Fruit fly (Drosophila melanogaster) whole organism, adult: ENCODE measurements around the gene CG10958.

Experiments used
- CG11617 ChIP-seq: fragments of 200-800 bp; sonication (Bioruptor generic); optimal IDR thresholded peaks from 2 replicates; lab custom pipeline; 2017; ENCODE audit warnings: mild to moderate bottlenecking, missing biosample characterization, missing genetic modification reagents, missing genetic modification characterization
- CG12768 ChIP-seq: fragments of 200-800 bp; sonication (Bioruptor generic); optimal IDR thresholded peaks from 2 replicates; lab custom pipeline; 2017; ENCODE audit warnings: missing biosample characterization, missing genetic modification characterization, mild to moderate bottlenecking, moderate library complexity, missing genetic modification reagents
- CG14711 ChIP-seq: fragments of 200-800 bp; sonication (Bioruptor generic); optimal IDR thresholded peaks from 2 replicates; lab custom pipeline; 2018; ENCODE audit warnings: missing biosample characterization, mild to moderate bottlenecking, missing genetic modification characterization, moderate library complexity
- CG1620 ChIP-seq: fragments of 200-800 bp; sonication (Bioruptor generic); optimal IDR thresholded peaks from 2 replicates; lab custom pipeline; 2016; ENCODE audit warnings: missing biosample characterization, missing genetic modification characterization
- CG33017 ChIP-seq: fragments of 200-800 bp; sonication (Bioruptor generic); optimal IDR thresholded peaks from 2 replicates; lab custom pipeline; 2018; ENCODE audit warnings: missing biosample characterization, mild to moderate bottlenecking, missing genetic modification characterization, moderate library complexity
- CG5204 ChIP-seq: fragments of 200-800 bp; sonication (Bioruptor generic); optimal IDR thresholded peaks from 2 replicates; lab custom pipeline; 2016; ENCODE audit warnings: missing biosample characterization, missing genetic modification characterization
- CG7045 ChIP-seq: fragments of 200-800 bp; sonication (Bioruptor generic); optimal IDR thresholded peaks from 2 replicates; lab custom pipeline; 2017; ENCODE audit warnings: missing biosample characterization, mild to moderate bottlenecking, missing genetic modification characterization
- CG7101 ChIP-seq: fragments of 200-800 bp; sonication (Bioruptor generic); optimal IDR thresholded peaks from 2 replicates; lab custom pipeline; 2018; ENCODE audit warnings: missing biosample characterization, mild to moderate bottlenecking, missing genetic modification characterization, moderate library complexity
- Clk ChIP-seq: fragments of 200-800 bp; sonication (Bioruptor generic); optimal IDR thresholded peaks from 2 replicates; lab custom pipeline; 2017; ENCODE audit warnings: missing biosample characterization, missing genetic modification characterization
- Crg-1 ChIP-seq: fragments of 200-800 bp; sonication (Bioruptor generic); optimal IDR thresholded peaks from 2 replicates; lab custom pipeline; 2016; ENCODE audit warnings: missing biosample characterization, missing genetic modification characterization
- Hr96 ChIP-seq: fragments of 200-800 bp; sonication (Bioruptor generic); optimal IDR thresholded peaks from 2 replicates; lab custom pipeline; 2016; ENCODE audit warnings: missing biosample characterization, missing genetic modification characterization
- Mnt ChIP-seq: fragments of 200-800 bp; sonication (Bioruptor generic); optimal IDR thresholded peaks from 2 replicates; lab custom pipeline; 2016; ENCODE audit warnings: missing biosample characterization, mild to moderate bottlenecking, missing genetic modification characterization
- bab1 ChIP-seq: fragments of 200-800 bp; sonication (Bioruptor generic); optimal IDR thresholded peaks from 3 replicates; lab custom pipeline; 2019; ENCODE audit warnings: missing biosample characterization, mild to moderate bottlenecking, missing genetic modification characterization, moderate library complexity
- cic ChIP-seq: fragments of 200-800 bp; sonication (Bioruptor generic); optimal IDR thresholded peaks from 2 replicates; lab custom pipeline; 2017; ENCODE audit warnings: missing biosample characterization, mild to moderate bottlenecking, missing genetic modification characterization, moderate library complexity
- cnc ChIP-seq, 2 experiments: fragments of >200 bp; optimal IDR thresholded peaks; 2 replicates each; lab custom pipeline; 2017
- kay ChIP-seq: fragments of 200-800 bp; sonication (Bioruptor generic); peaks from one replicate; lab custom pipeline; 2016; ENCODE audit warnings: missing biosample characterization, missing genetic modification characterization, borderline replicate concordance
- ovo ChIP-seq: fragments of 200-800 bp; sonication (Bioruptor generic); optimal IDR thresholded peaks from 2 replicates; lab custom pipeline; 2016; ENCODE audit warnings: missing biosample characterization, missing genetic modification characterization
- pad ChIP-seq: fragments of 200-800 bp; sonication (Bioruptor generic); optimal IDR thresholded peaks from 3 replicates; lab custom pipeline; 2017; ENCODE audit warnings: missing biosample characterization, missing genetic modification characterization, mild to moderate bottlenecking, moderate library complexity, missing genetic modification reagents
- tj ChIP-seq: fragments of 200-800 bp; sonication (Bioruptor generic); optimal IDR thresholded peaks from 3 replicates; lab custom pipeline; 2017; ENCODE audit warnings: missing biosample characterization, mild to moderate bottlenecking, missing genetic modification characterization, moderate library complexity
- toe ChIP-seq: fragments of 200-800 bp; sonication (Bioruptor generic); optimal IDR thresholded peaks from 2 replicates; lab custom pipeline; 2016; ENCODE audit warnings: missing biosample characterization, missing genetic modification characterization

CG10958 gene

DNA sequence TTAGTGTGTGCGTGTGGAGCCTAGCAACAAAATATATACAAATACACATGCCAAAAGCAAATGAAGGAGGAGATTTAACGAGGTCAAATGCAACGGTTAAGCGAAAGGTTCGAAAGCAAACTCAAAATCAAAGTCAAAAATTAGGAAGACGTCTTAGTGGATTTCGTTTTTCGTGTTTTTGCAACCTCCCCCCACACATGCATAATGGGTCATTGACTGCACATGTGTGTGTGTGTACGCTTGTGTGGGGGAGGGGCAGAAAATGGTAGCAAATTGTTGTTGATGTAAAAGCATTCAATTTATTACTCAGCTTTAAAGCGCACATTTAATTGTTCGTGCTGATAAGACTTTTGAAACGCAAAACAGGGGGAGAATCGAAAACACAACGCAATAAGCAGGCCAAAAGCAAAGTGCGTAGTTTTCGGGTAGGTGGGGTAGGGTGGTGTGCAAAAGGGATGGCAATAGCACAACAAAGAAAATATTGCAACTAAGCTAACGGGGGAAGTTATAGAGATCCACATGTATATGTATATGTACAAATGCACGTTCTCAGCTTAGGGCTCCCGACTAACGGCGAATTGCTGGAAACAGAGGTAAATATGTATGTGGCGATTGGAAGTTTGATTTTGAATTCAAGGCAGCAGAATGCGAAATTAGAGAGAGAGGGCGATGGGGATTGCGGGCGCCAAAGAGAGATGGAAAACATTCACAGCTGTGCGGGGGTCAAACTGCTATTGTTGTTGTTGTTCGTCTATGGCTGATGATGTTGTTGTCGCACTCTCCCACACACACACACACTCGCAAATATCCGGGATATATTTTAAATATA lies 39.0 kb upstream of the CG10958 start:
- TF ChIP-seq Mnt (peak; percentile 65), CG7045 (no peak), tj (GFP tag; lab: Kevin White, UChicago) (peak; percentile 80), pad (GFP tag; lab: Kevin White, UChicago) (peak; percentile 98), kay (no peak), ovo (GFP tag; lab: Kevin White, UChicago) (peak; percentile 98), Clk (GFP tag; lab: Kevin White, UChicago) (no peak), cnc (optimal IDR thresholded peaks at IDR 0.05; lab: Kevin White, UChicago) (no peak), bab1 (no peak)

DNA sequence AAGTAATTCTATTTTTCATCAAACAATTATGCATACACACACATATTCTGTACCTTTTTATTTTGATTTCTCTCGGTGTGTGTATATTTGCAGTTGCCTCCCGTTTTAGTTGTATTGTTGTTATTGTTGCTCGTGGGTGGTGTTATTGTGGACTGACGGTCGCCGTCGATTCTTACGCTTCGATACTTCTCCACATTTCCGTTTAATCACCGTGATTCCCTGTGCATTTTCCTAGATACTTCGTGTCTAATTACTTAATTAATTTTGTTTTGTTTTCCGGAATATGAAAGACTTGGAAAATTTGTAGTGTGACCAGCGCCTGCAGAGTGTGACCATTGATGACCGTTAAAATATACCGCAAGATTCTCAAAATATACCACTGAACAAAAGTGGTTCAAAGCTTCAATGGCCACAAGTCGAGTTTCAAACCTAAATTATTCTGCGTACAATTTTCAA lies 38.3 kb upstream of the CG10958 start, which contains the start of gene UbcE2H:
Gene UbcE2H (minus strand): TSS at position 343 of the 456 bp plus-strand sequence.
- TF ChIP-seq CG14711 = peak; percentile 10
- TF ChIP-seq bab1 = peak; percentile 60
- TF ChIP-seq ovo (GFP tag; lab: Kevin White, UChicago) = no peak

DNA sequence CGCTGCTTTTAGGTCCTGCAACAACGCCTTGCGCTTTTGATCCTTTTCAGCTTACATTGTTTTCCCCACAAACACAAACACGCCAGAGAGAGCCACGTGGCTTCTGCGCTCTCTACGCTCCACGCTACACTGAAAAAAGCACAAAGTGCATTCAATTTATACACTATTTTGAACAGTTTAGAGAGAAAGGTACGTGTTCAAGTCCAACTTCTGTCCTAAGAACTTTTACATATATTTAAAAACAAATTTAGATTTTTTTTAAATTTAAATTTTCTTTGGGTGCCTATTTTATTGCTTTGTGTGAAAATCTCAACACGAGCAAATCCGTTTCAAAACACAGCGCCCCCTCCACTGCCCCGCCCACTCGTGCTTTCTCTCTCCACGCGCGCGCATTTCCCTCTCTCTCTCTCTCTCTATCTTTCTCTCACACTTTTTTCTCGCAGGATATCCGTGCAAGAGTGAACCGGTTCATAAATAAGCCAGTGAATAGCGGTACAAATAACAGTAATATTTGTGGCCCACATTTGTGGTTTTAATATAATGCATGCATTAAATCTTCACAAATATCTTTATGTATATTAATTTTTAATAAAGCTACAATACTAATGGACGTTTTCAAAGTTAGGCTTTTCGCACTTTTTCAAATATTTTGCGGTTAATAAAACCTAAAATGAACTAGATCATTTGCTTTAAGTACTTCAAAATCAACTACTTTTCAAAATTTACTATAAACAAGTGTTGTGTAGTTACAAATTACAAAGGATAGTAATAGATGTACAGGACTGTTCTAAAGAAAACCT lies 31.9 kb upstream of the CG10958 start:
- TF ChIP-seq tj (GFP tag; lab: Kevin White, UChicago) = peak; percentile 41
- peak; percentile 34 for TF ChIP-seq pad (GFP tag; lab: Kevin White, UChicago)
- TF ChIP-seq ovo (GFP tag; lab: Kevin White, UChicago) = peak; percentile 10
- TF ChIP-seq CG11617 (GFP tag; lab: Kevin White, UChicago) = peak; percentile 66
- TF ChIP-seq kay = no peak
- peak; percentile 76 for TF ChIP-seq CG7101 (tag; lab: Kevin White, UChicago)
- TF ChIP-seq bab1 = peak; percentile 12
- peak; percentile 6 for TF ChIP-seq CG5204
- no peak for TF ChIP-seq Hr96 (GFP tag; lab: Kevin White, UChicago)
- peak; percentile 64 for TF ChIP-seq CG33017 (tag; lab: Kevin White, UChicago)
- TF ChIP-seq Mnt = peak; percentile 68
- no peak for TF ChIP-seq Crg-1 (GFP tag; lab: Kevin White, UChicago)
- TF ChIP-seq Clk (GFP tag; lab: Kevin White, UChicago) = peak; percentile 60
- TF ChIP-seq cic (GFP tag; lab: Kevin White, UChicago) = no peak
- TF ChIP-seq CG7045 = peak; percentile 65
- peak; percentile 16 for TF ChIP-seq CG1620
- TF ChIP-seq CG12768 (GFP tag; lab: Kevin White, UChicago) = peak; percentile 52
- TF ChIP-seq cnc (optimal IDR thresholded peaks at IDR 0.05; lab: Kevin White, UChicago) = no peak
- TF ChIP-seq toe (GFP tag; lab: Kevin White, UChicago) = no peak
- TF ChIP-seq CG14711 = peak; percentile 69

DNA sequence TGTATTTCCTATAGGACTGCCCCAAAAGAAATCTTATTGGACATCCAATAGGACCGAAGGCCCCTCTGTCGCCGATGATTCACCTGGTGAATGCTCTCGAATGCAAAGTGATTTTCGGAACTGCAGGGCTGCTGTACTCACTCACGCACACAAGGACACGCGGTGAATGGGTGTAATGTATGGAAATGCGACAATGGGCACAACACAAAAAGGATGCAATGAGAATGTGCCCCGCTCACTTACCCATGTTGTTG lies 31.3 kb upstream of the CG10958 start:
- TF ChIP-seq Clk (GFP tag; lab: Kevin White, UChicago) (no peak), Mnt (no peak), bab1 (no peak), tj (GFP tag; lab: Kevin White, UChicago) (no peak), CG12768 (GFP tag; lab: Kevin White, UChicago) (no peak), CG7045 (no peak), CG7101 (tag; lab: Kevin White, UChicago) (no peak), CG5204 (no peak), kay (no peak), CG11617 (GFP tag; lab: Kevin White, UChicago) (no peak), CG33017 (tag; lab: Kevin White, UChicago) (no peak), ovo (GFP tag; lab: Kevin White, UChicago) (no peak), Hr96 (GFP tag; lab: Kevin White, UChicago) (no peak), Crg-1 (GFP tag; lab: Kevin White, UChicago) (no peak), CG14711 (no peak)

DNA sequence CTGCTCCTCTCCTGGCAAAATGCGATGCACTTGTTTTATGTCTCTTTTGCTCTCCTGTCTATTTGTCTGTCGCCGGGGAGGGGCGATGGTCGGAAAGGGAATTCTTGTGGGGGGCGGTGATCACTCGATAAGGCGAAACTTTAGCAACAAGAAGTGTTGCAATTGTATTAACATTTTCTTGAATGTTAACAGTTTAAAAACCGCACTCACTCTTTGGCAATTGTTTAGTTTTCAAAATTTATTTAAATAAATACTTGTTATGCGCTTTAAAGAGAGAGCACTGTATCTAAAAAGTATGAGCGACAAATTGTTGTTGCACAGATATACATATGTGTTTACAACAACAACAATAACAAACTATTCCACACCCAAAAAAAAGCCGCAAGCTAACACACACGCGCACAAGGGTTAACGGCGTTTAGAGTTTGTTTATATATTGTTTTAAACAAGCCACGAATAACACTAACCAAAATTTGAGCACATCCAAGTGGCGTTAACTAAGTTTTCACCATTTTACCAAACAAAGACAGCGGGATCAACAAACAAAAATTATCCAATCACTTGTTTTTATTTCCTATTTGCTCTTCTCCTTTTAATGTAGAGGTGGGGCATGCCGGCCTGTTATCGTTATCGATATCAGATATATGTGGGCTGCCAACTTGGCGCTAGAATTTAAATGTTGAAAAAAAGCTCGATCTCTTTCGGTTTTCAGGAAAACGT lies 30.4 kb upstream of the CG10958 start, which contains the start of gene CG2258:
Gene CG2258 (minus strand): TSS at position 617 of the 720 bp plus-strand sequence.
- TF ChIP-seq CG1620 = peak; percentile 88
- TF ChIP-seq CG14711 = peak; percentile 95
- TF ChIP-seq CG7101 (tag; lab: Kevin White, UChicago) = peak; percentile 98
- TF ChIP-seq Mnt = peak; percentile 89
- TF ChIP-seq CG7045 = peak; percentile 92
- no peak for TF ChIP-seq kay
- TF ChIP-seq Clk (GFP tag; lab: Kevin White, UChicago) = peak; percentile 83
- peak; percentile 97 for TF ChIP-seq bab1
- TF ChIP-seq ovo (GFP tag; lab: Kevin White, UChicago) = peak; percentile 82
- peak; percentile 93 for TF ChIP-seq CG12768 (GFP tag; lab: Kevin White, UChicago)
- peak; percentile 97 for TF ChIP-seq CG33017 (tag; lab: Kevin White, UChicago)
- peak; percentile 71 for TF ChIP-seq tj (GFP tag; lab: Kevin White, UChicago)
- TF ChIP-seq Hr96 (GFP tag; lab: Kevin White, UChicago) = no peak
- TF ChIP-seq cic (GFP tag; lab: Kevin White, UChicago) = peak; percentile 59
- peak; percentile 87 for TF ChIP-seq CG5204
- no peak for TF ChIP-seq cnc (optimal IDR thresholded peaks at IDR 0.05; lab: Kevin White, UChicago)
- peak; percentile 91 for TF ChIP-seq Crg-1 (GFP tag; lab: Kevin White, UChicago)
- TF ChIP-seq CG11617 (GFP tag; lab: Kevin White, UChicago) = peak; percentile 88
- TF ChIP-seq pad (GFP tag; lab: Kevin White, UChicago) = peak; percentile 90
- peak; percentile 89 for TF ChIP-seq toe (GFP tag; lab: Kevin White, UChicago)
